Worm (Caenorhabditis elegans) whole organism, L4 larva: Measurements from ENCODE around the gene skpo-3.

Experiments
- D1046.2 ChIP-seq: fragments of 200-800 bp; sonication (Bioruptor generic); IDR thresholded peaks from 2 replicates; pipeline ENCODE4 v1.3.6; 2022; ENCODE audit warnings: missing genetic modification characterization, missing compliant biosample characterization
- F37D6.2 ChIP-seq: sonication (generic microtip); optimal IDR thresholded peaks from 2 replicates; lab custom pipeline; 2016; ENCODE audit warnings: mild to moderate bottlenecking, missing genetic modification characterization, missing compliant biosample characterization
- R02D3.7 ChIP-seq: fragments of 150-350 bp; sonication (generic microtip); optimal IDR thresholded peaks from 3 replicates; lab custom pipeline; 2014; ENCODE audit warnings: missing biosample characterization, missing genetic modification characterization
- T20F7.1 ChIP-seq: fragments of 200-800 bp; sonication (Bioruptor generic); optimal IDR thresholded peaks from 2 replicates; lab custom pipeline; 2018; ENCODE audit warnings: mild to moderate bottlenecking, missing genetic modification characterization, missing compliant biosample characterization
- Y105C5A.15 ChIP-seq: fragments of 200-800 bp; sonication (Bioruptor generic); IDR thresholded peaks from 2 replicates; pipeline ENCODE4 v1.3.6; 2022; ENCODE audit warnings: missing genetic modification characterization, missing compliant biosample characterization
- aha-1 ChIP-seq: fragments of 150-350 bp; peaks from one replicate; lab custom pipeline; 2014; ENCODE audit warnings: missing biosample characterization, missing genetic modification characterization
- aly-2 ChIP-seq: sonication (generic microtip); optimal IDR thresholded peaks from 2 replicates; lab custom pipeline; 2018; ENCODE audit warnings: missing biosample characterization, missing genetic modification characterization
- ama-1 ChIP-seq: fragments of 150-350 bp; optimal IDR thresholded peaks from 2 replicates; lab custom pipeline; 2014; ENCODE audit warnings: inconsistent platforms, mixed read lengths
- attf-4 ChIP-seq: sonication (generic microtip); optimal IDR thresholded peaks from 3 replicates; lab custom pipeline; 2017; ENCODE audit warnings: missing biosample characterization, missing genetic modification characterization
- ceh-20 ChIP-seq: fragments of 200-800 bp; sonication (Bioruptor generic); IDR thresholded peaks from 2 replicates; pipeline ENCODE4 v1.3.6; 2022; ENCODE audit warnings: missing genetic modification reagents, missing genetic modification characterization, missing compliant biosample characterization
- ceh-28 ChIP-seq: fragments of 150-350 bp; optimal IDR thresholded peaks from 2 replicates; lab custom pipeline; 2014; ENCODE audit warnings: missing biosample characterization, missing genetic modification reagents, missing genetic modification characterization
- ceh-44 ChIP-seq: fragments of 200-800 bp; sonication (Bioruptor generic); IDR thresholded peaks from 2 replicates; pipeline ENCODE4 v1.3.6; 2022; ENCODE audit warnings: missing genetic modification reagents, missing genetic modification characterization, missing compliant biosample characterization
- ceh-82 ChIP-seq: sonication (generic microtip); optimal IDR thresholded peaks from 2 replicates; lab custom pipeline; 2017; ENCODE audit warnings: missing biosample characterization, missing genetic modification characterization
- ces-1 ChIP-seq: fragments of 150-350 bp; sonication (generic microtip); optimal IDR thresholded peaks from 4 replicates; lab custom pipeline; 2014; ENCODE audit warnings: missing biosample characterization, missing genetic modification reagents, missing genetic modification characterization
- daf-12 ChIP-seq: fragments of 150-350 bp; optimal IDR thresholded peaks from 2 replicates; lab custom pipeline; 2014; ENCODE audit warnings: missing biosample characterization, missing genetic modification reagents, missing genetic modification characterization
- dmd-8 ChIP-seq: fragments of 200-800 bp; sonication (Bioruptor generic); IDR thresholded peaks from 2 replicates; pipeline ENCODE4 v1.3.6; 2022; ENCODE audit warnings: missing genetic modification characterization, missing compliant biosample characterization
- duxl-1 ChIP-seq: sonication (generic microtip); optimal IDR thresholded peaks from 2 replicates; lab custom pipeline; 2016; ENCODE audit warnings: mild to moderate bottlenecking, missing genetic modification characterization, moderate library complexity, missing compliant biosample characterization; ENCODE audit not compliant: poor library complexity
- dve-1 ChIP-seq: sonication (generic microtip); optimal IDR thresholded peaks from 2 replicates; lab custom pipeline; 2017; ENCODE audit warnings: antibody characterized with exemption, mild to moderate bottlenecking, missing genetic modification characterization, missing compliant biosample characterization; ENCODE audit not compliant: insufficient read depth
- fkh-10 ChIP-seq: fragments of 150-350 bp; optimal IDR thresholded peaks from 2 replicates; lab custom pipeline; 2014; ENCODE audit warnings: missing biosample characterization, missing genetic modification reagents, missing genetic modification characterization
- gei-8 ChIP-seq: fragments of 200-800 bp; sonication (Bioruptor generic); optimal IDR thresholded peaks from 2 replicates; lab custom pipeline; 2018; ENCODE audit warnings: mild to moderate bottlenecking, missing genetic modification characterization, missing compliant biosample characterization
- hif-1 ChIP-seq, 2 experiments: sonication (generic microtip); optimal IDR thresholded peaks; 2 replicates each; lab custom pipeline; 2016 to 2017; ENCODE audit warnings: missing compliant biosample characterization in 2 of 2, missing genetic modification characterization in 2 of 2, missing genetic modification reagents in 2 of 2, missing genotype in 2 of 2, mild to moderate bottlenecking in 1 of 2
- hlh-11 ChIP-seq: fragments of 200-800 bp; sonication (Bioruptor generic); optimal IDR thresholded peaks from 2 replicates; lab custom pipeline; 2018; ENCODE audit warnings: mild to moderate bottlenecking, missing genetic modification characterization, missing compliant biosample characterization
- hlh-30 ChIP-seq: sonication (generic microtip); optimal IDR thresholded peaks from 2 replicates; lab custom pipeline; 2017; ENCODE audit warnings: antibody characterized with exemption, mild to moderate bottlenecking, missing genetic modification characterization, missing compliant biosample characterization; ENCODE audit not compliant: insufficient read depth
- hmg-1.1 ChIP-seq: fragments of 200-800 bp; sonication (Bioruptor generic); IDR thresholded peaks from 2 replicates; pipeline ENCODE4 v1.3.6; 2022; ENCODE audit warnings: missing genetic modification reagents, missing genetic modification characterization, missing compliant biosample characterization
- lin-29 ChIP-seq: fragments of 200-800 bp; sonication (Bioruptor generic); IDR thresholded peaks from 2 replicates; pipeline ENCODE4 v1.3.6; 2022; ENCODE audit warnings: missing genetic modification reagents, missing genetic modification characterization, missing compliant biosample characterization
- lin-38 ChIP-seq: fragments of 200-800 bp; sonication (Bioruptor generic); IDR thresholded peaks from 2 replicates; pipeline ENCODE4 v1.3.6; 2022; ENCODE audit warnings: missing genetic modification reagents, missing genetic modification characterization, missing compliant biosample characterization
- lin-39 ChIP-seq: fragments of 150-350 bp; optimal IDR thresholded peaks from 2 replicates; lab custom pipeline; 2014; ENCODE audit warnings: missing biosample characterization, missing genetic modification reagents, missing genetic modification characterization
- lir-3 ChIP-seq: sonication (generic microtip); optimal IDR thresholded peaks from 2 replicates; lab custom pipeline; 2016; ENCODE audit warnings: mild to moderate bottlenecking, missing genetic modification characterization, missing compliant biosample characterization
- mdt-29 ChIP-seq: fragments of 200-800 bp; sonication (Bioruptor generic); IDR thresholded peaks from 2 replicates; pipeline ENCODE4 v1.3.6; 2022; ENCODE audit warnings: missing genetic modification reagents, missing genetic modification characterization, missing compliant biosample characterization
- mep-1 ChIP-seq: fragments of 150-350 bp; sonication (generic microtip); optimal IDR thresholded peaks from 3 replicates; lab custom pipeline; 2014; ENCODE audit warnings: missing biosample characterization, missing genetic modification characterization
- mes-2 ChIP-seq: sonication (generic microtip); optimal IDR thresholded peaks from 2 replicates; lab custom pipeline; 2016; ENCODE audit warnings: missing genotype, mild to moderate bottlenecking, missing genetic modification characterization, missing compliant biosample characterization; ENCODE audit not compliant: poor library complexity, severe bottlenecking
- mxl-2 ChIP-seq: fragments of 200-800 bp; sonication (Bioruptor generic); conservative IDR thresholded peaks from 2 replicates; pipeline ENCODE4 v1.3.6; 2022; ENCODE audit warnings: missing genetic modification reagents, missing genetic modification characterization, missing compliant biosample characterization
- mxl-3 ChIP-seq: fragments of 200-800 bp; sonication (Bioruptor generic); optimal IDR thresholded peaks from 2 replicates; lab custom pipeline; 2018; ENCODE audit warnings: mild to moderate bottlenecking, missing genetic modification characterization, missing compliant biosample characterization
- nhr-10 ChIP-seq: fragments of 150-350 bp; optimal IDR thresholded peaks from 2 replicates; lab custom pipeline; 2014; ENCODE audit warnings: missing biosample characterization, missing genetic modification characterization
- nhr-102 ChIP-seq: sonication (generic microtip); optimal IDR thresholded peaks from 2 replicates; lab custom pipeline; 2016; ENCODE audit warnings: mild to moderate bottlenecking, missing genetic modification characterization, moderate library complexity, missing compliant biosample characterization
- nhr-11 ChIP-seq: fragments of 150-350 bp; optimal IDR thresholded peaks from 2 replicates; lab custom pipeline; 2014; ENCODE audit warnings: missing biosample characterization, missing genetic modification characterization
- nhr-28 ChIP-seq: fragments of 150-350 bp; optimal IDR thresholded peaks from 2 replicates; lab custom pipeline; 2014; ENCODE audit warnings: missing biosample characterization, missing genetic modification characterization
- nhr-41 ChIP-seq: fragments of 200-800 bp; sonication (Bioruptor generic); IDR thresholded peaks from 2 replicates; pipeline ENCODE4 v1.3.6; 2022; ENCODE audit warnings: missing genetic modification reagents, missing genetic modification characterization, missing compliant biosample characterization
- nhr-6 ChIP-seq: fragments of 150-350 bp; optimal IDR thresholded peaks from 2 replicates; lab custom pipeline; 2014; ENCODE audit warnings: missing biosample characterization, missing genetic modification characterization
- nhr-76 ChIP-seq: fragments of 150-350 bp; optimal IDR thresholded peaks from 2 replicates; lab custom pipeline; 2014; ENCODE audit warnings: missing biosample characterization, missing genetic modification characterization
- pha-4 ChIP-seq, 2 experiments: fragments of 150-350 bp in 1 of 2; fragments of 200-800 bp in 1 of 2; sonication (Bioruptor generic) in 1 of 2; IDR thresholded peaks in 1 of 2; optimal IDR thresholded peaks in 1 of 2; 2 replicates each; pipeline versions ENCODE4 v1.3.6 to Lab custom; 2014 to 2022; ENCODE audit warnings: missing genetic modification characterization in 2 of 2, missing genetic modification reagents in 2 of 2, missing biosample characterization in 1 of 2, missing compliant biosample characterization in 1 of 2
- saeg-2 ChIP-seq: fragments of 200-800 bp; sonication (Bioruptor generic); IDR thresholded peaks from 2 replicates; pipeline ENCODE4 v1.3.6; 2022; ENCODE audit warnings: missing genetic modification reagents, missing genetic modification characterization, missing compliant biosample characterization
- set-16 ChIP-seq: fragments of 200-800 bp; sonication (Bioruptor generic); IDR thresholded peaks from 2 replicates; pipeline ENCODE4 v1.3.6; 2022; ENCODE audit warnings: missing genetic modification reagents, missing genetic modification characterization, missing compliant biosample characterization
- skn-1 ChIP-seq: fragments of 150-350 bp; optimal IDR thresholded peaks from 2 replicates; lab custom pipeline; 2014; ENCODE audit warnings: missing biosample characterization, missing genetic modification characterization
- snpc-1.2 ChIP-seq: fragments of 200-800 bp; sonication (Bioruptor generic); IDR thresholded peaks from 2 replicates; pipeline ENCODE4 v1.3.6; 2022; ENCODE audit warnings: missing genetic modification reagents, missing genetic modification characterization, missing compliant biosample characterization
- spr-3 ChIP-seq: fragments of 200-800 bp; sonication (Bioruptor generic); optimal IDR thresholded peaks from 2 replicates; lab custom pipeline; 2018; ENCODE audit warnings: mild to moderate bottlenecking, missing genetic modification characterization, missing compliant biosample characterization
- tag-97 ChIP-seq: fragments of 200-800 bp; sonication (Bioruptor generic); IDR thresholded peaks from 2 replicates; pipeline ENCODE4 v1.3.6; 2022; ENCODE audit warnings: missing genetic modification characterization, missing compliant biosample characterization
- tra-1 ChIP-seq: fragments of 200-800 bp; sonication (Bioruptor generic); IDR thresholded peaks from 2 replicates; pipeline ENCODE4 v1.3.6; 2022; ENCODE audit warnings: missing genetic modification reagents, missing genetic modification characterization, missing compliant biosample characterization
- unc-130 ChIP-seq: sonication (generic microtip); optimal IDR thresholded peaks from 2 replicates; lab custom pipeline; 2016; ENCODE audit warnings: missing genetic modification reagents, missing genetic modification characterization, missing compliant biosample characterization
- zag-1 ChIP-seq: fragments of 150-350 bp; optimal IDR thresholded peaks from 2 replicates; lab custom pipeline; 2014; ENCODE audit warnings: missing biosample characterization, missing genetic modification characterization
- zip-2 ChIP-seq: fragments of 150-350 bp; optimal IDR thresholded peaks from 2 replicates; lab custom pipeline; 2014; ENCODE audit warnings: missing biosample characterization, missing genetic modification characterization
- ztf-11 ChIP-seq: fragments of 150-350 bp; optimal IDR thresholded peaks from 2 replicates; lab custom pipeline; 2014; ENCODE audit warnings: missing biosample characterization, missing genetic modification characterization
- ztf-7 ChIP-seq: fragments of 150-350 bp; optimal IDR thresholded peaks from 2 replicates; lab custom pipeline; 2014; ENCODE audit warnings: missing biosample characterization, missing genetic modification characterization

Gene skpo-3

DNA sequence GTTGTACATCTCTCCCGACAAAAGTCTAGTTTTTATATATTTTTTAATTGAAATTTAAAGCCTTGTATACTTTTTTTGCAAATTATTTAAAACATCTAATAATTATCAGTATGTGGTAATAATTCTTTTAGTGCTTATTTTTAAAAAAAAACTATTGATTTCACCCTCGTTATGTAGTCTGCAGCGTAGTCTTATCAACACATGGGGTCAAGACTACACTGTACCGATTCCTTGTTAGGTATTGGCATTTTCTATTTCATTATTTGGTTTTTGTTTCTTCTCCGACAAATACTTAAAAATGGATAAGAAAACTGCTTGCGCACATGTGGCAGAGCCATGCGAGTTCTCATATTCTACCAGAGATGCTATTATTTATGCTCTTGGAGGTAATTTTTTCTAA lies 49.6 kb upstream of the skpo-3 start, which contains the start of gene maoc-1 (continued):
- no peak for TF ChIP-seq D1046.2 (GFP tag; lab: Robert Waterston, UW)
- TF ChIP-seq aly-2, result no peak
- TF ChIP-seq ztf-7 (tag; lab: Kevin White, UChicago), result no peak
- no peak for TF ChIP-seq hif-1 (tag; optimal IDR thresholded peaks at IDR 0.05; lab: Kevin White, UChicago)
- no peak for TF ChIP-seq snpc-1.2 (GFP tag; lab: Robert Waterston, UW)
- no peak for TF ChIP-seq hlh-30
- no peak for TF ChIP-seq nhr-41 (GFP tag; lab: Robert Waterston, UW)
- TF ChIP-seq ceh-82 (tag; lab: Kevin White, UChicago), result no peak
- no peak for TF ChIP-seq daf-12 (tag; lab: Kevin White, UChicago)
- peak; percentile 33 for TF ChIP-seq hlh-11 (tag; lab: Kevin White, UChicago)
- TF ChIP-seq mep-1 (tag; lab: Kevin White, UChicago), result no peak
- TF ChIP-seq tra-1 (GFP tag; lab: Robert Waterston, UW), result no peak
- no peak for TF ChIP-seq hmg-1.1 (GFP tag; lab: Robert Waterston, UW)
- TF ChIP-seq nhr-11, result no peak
- TF ChIP-seq nhr-28 (tag; lab: Kevin White, UChicago), result peak; percentile 95
- TF ChIP-seq lir-3 (tag; lab: Kevin White, UChicago), result no peak
- TF ChIP-seq mdt-29 (GFP tag; lab: Robert Waterston, UW), result no peak
- no peak for TF ChIP-seq set-16 (GFP tag; lab: Robert Waterston, UW)
- peak; percentile 24 for TF ChIP-seq dve-1 (tag; lab: Kevin White, UChicago)
- no peak for TF ChIP-seq ama-1 (lab: Kevin White, UChicago)
- TF ChIP-seq ztf-11 (tag; lab: Kevin White, UChicago), result no peak
- TF ChIP-seq nhr-10 (tag; lab: Kevin White, UChicago), result no peak
- TF ChIP-seq R02D3.7 (tag; lab: Kevin White, UChicago), result no peak
- TF ChIP-seq ceh-28 (tag; lab: Kevin White, UChicago), result no peak
- TF ChIP-seq ces-1 (GFP tag; lab: Kevin White, UChicago), result no peak
- TF ChIP-seq mxl-2, result no peak
- no peak for TF ChIP-seq mxl-3 (GFP tag; lab: Kevin White, UChicago)
- TF ChIP-seq zip-2 (tag; lab: Kevin White, UChicago), result no peak
- 0 out of 2 replicates have a peak, but pooled peaks have one; percentile 40 for TF ChIP-seq pha-4 (GFP tag; IDR thresholded peaks at IDR 0.05; lab: Robert Waterston, UW)
- no peak for TF ChIP-seq pha-4 (tag; optimal IDR thresholded peaks at IDR 0.05; lab: Kevin White, UChicago)
- TF ChIP-seq ceh-44 (GFP tag; lab: Robert Waterston, UW), result no peak
- no peak for TF ChIP-seq zag-1
- TF ChIP-seq saeg-2 (GFP tag; lab: Robert Waterston, UW), result no peak
- no peak for TF ChIP-seq nhr-6 (tag; lab: Kevin White, UChicago)
- no peak for TF ChIP-seq fkh-10
- no peak for TF ChIP-seq nhr-102 (tag; lab: Kevin White, UChicago)
- TF ChIP-seq gei-8 (GFP tag; lab: Kevin White, UChicago), result no peak
- TF ChIP-seq lin-29 (GFP tag; lab: Robert Waterston, UW), result no peak
- TF ChIP-seq spr-3 (GFP tag; lab: Kevin White, UChicago), result no peak

DNA sequence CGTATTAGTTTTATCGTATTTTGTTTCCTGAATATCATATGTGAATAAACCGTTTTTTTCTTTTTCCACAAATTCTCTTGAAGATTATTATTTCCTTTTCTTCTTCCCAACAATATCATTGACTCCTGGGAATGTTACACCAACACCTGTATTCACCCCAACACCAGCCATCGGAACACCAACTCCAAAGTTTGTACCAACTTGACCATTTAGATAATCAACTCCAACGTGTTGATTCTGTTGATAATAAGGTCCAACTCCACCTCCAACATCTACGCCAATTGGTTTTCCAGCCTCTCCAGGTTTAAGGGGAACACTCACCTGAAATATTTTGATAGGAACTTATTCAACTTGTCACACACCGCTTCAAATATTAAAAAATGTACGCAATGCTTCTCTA lies 48.2 kb upstream of the skpo-3 start:
- TF ChIP-seq T20F7.1 (GFP tag; lab: Kevin White, UChicago) (no peak), dmd-8 (GFP tag; lab: Robert Waterston, UW) (0 out of 2 replicates have a peak, but pooled peaks have one; percentile 55), attf-4 (tag; lab: Kevin White, UChicago) (no peak), Y105C5A.15 (GFP tag; lab: Robert Waterston, UW) (no peak), lin-38 (GFP tag; lab: Robert Waterston, UW) (peak; percentile 17; the same call in 1 of the 2 replicates), aha-1 (peak; percentile 95), unc-130 (GFP tag; lab: Kevin White, UChicago) (no peak), zag-1 (no peak), ztf-11 (tag; lab: Kevin White, UChicago) (no peak), nhr-76 (tag; lab: Kevin White, UChicago) (no peak), F37D6.2 (tag; lab: Kevin White, UChicago) (no peak), mes-2 (tag; lab: Kevin White, UChicago) (no peak), tag-97 (GFP tag; lab: Robert Waterston, UW) (no peak), ama-1 (lab: Kevin White, UChicago) (no peak), ceh-20 (GFP tag; lab: Robert Waterston, UW) (no peak), duxl-1 (tag; lab: Kevin White, UChicago) (no peak), skn-1 (no peak), lin-39 (no peak)
